Worm (Caenorhabditis elegans) whole organism, mixed stage, embryonic: ENCODE measurements around the gene F12A10.6.

Source experiments
- M03D4.4 ChIP-seq: sonication (generic microtip); optimal IDR thresholded peaks from 2 replicates; lab custom pipeline; 2017; ENCODE audit warnings: mild to moderate bottlenecking, missing genetic modification characterization, missing compliant biosample characterization
- bed-3 ChIP-seq: fragments of 200-800 bp; sonication (Bioruptor generic); optimal IDR thresholded peaks from 3 replicates; lab custom pipeline; 2018; ENCODE audit warnings: mild to moderate bottlenecking, missing genetic modification characterization, moderate library complexity, missing compliant biosample characterization
- blmp-1 ChIP-seq: fragments of 150-350 bp; optimal IDR thresholded peaks from 2 replicates; lab custom pipeline; 2014; ENCODE audit warnings: missing biosample characterization, missing genetic modification characterization
- ceh-39 ChIP-seq: fragments of 150-350 bp; optimal IDR thresholded peaks from 2 replicates; lab custom pipeline; 2014; ENCODE audit warnings: missing biosample characterization, missing genetic modification characterization
- ceh-43 ChIP-seq: fragments of 200-800 bp; sonication (Bioruptor generic); optimal IDR thresholded peaks from 2 replicates; lab custom pipeline; 2018; ENCODE audit warnings: mild to moderate bottlenecking, missing genetic modification characterization, moderate library complexity, missing compliant biosample characterization
- ceh-83 ChIP-seq: fragments of 200-800 bp; sonication (Bioruptor generic); optimal IDR thresholded peaks from 2 replicates; lab custom pipeline; 2018; ENCODE audit warnings: mild to moderate bottlenecking, missing genetic modification characterization, missing compliant biosample characterization
- ces-1 ChIP-seq: fragments of 150-350 bp; optimal IDR thresholded peaks from 2 replicates; lab custom pipeline; 2014; ENCODE audit warnings: missing biosample characterization, missing genetic modification reagents, missing genetic modification characterization
- cnd-1 ChIP-seq: fragments of 200-800 bp; sonication (Bioruptor generic); optimal IDR thresholded peaks from 2 replicates; lab custom pipeline; 2018; ENCODE audit warnings: mild to moderate bottlenecking, missing genetic modification characterization, missing compliant biosample characterization
- drap-1 ChIP-seq: fragments of 200-800 bp; sonication (Bioruptor generic); optimal IDR thresholded peaks from 3 replicates; lab custom pipeline; 2018; ENCODE audit warnings: mild to moderate bottlenecking, missing genetic modification characterization, missing compliant biosample characterization
- elt-1 ChIP-seq: sonication (generic microtip); optimal IDR thresholded peaks from 2 replicates; lab custom pipeline; 2017; ENCODE audit warnings: missing genetic modification characterization, mild to moderate bottlenecking, missing compliant biosample characterization, antibody characterized with exemption, moderate library complexity, borderline replicate concordance; ENCODE audit not compliant: insufficient read depth
- elt-3 ChIP-seq: fragments of 150-350 bp; optimal IDR thresholded peaks from 2 replicates; lab custom pipeline; 2014; ENCODE audit warnings: missing biosample characterization, missing genetic modification characterization
- flh-1 ChIP-seq: fragments of 200-800 bp; sonication (Bioruptor generic); optimal IDR thresholded peaks from 2 replicates; lab custom pipeline; 2018; ENCODE audit warnings: mild to moderate bottlenecking, missing genetic modification characterization, moderate library complexity, missing compliant biosample characterization
- hlh-1 ChIP-seq: fragments of 150-350 bp; optimal IDR thresholded peaks from 2 replicates; lab custom pipeline; 2014; ENCODE audit warnings: missing biosample characterization, missing genetic modification reagents, missing genetic modification characterization
- lin-13 ChIP-seq: fragments of 150-350 bp; optimal IDR thresholded peaks from 2 replicates; lab custom pipeline; 2014; ENCODE audit warnings: missing biosample characterization, missing genetic modification characterization
- lin-32 ChIP-seq: fragments of 200-800 bp; sonication (Bioruptor generic); optimal IDR thresholded peaks from 2 replicates; lab custom pipeline; 2018; ENCODE audit warnings: mild to moderate bottlenecking, missing genetic modification characterization, missing compliant biosample characterization
- lsy-2 ChIP-seq: fragments of 150-350 bp; optimal IDR thresholded peaks from 2 replicates; lab custom pipeline; 2014; ENCODE audit warnings: missing biosample characterization, missing genetic modification characterization
- mab-5 ChIP-seq: fragments of 150-350 bp; optimal IDR thresholded peaks from 2 replicates; lab custom pipeline; 2014; ENCODE audit warnings: missing biosample characterization, missing genetic modification characterization
- mep-1 ChIP-seq: fragments of 150-350 bp; optimal IDR thresholded peaks from 2 replicates; lab custom pipeline; 2017; ENCODE audit warnings: missing biosample characterization, missing genetic modification reagents, missing genetic modification characterization, inconsistent platforms
- mls-2 ChIP-seq: sonication (generic microtip); optimal IDR thresholded peaks from 2 replicates; lab custom pipeline; 2016; ENCODE audit warnings: mild to moderate bottlenecking, missing genetic modification characterization, moderate library complexity, missing compliant biosample characterization
- nhr-12 ChIP-seq: fragments of 150-350 bp; optimal IDR thresholded peaks from 2 replicates; lab custom pipeline; 2014; ENCODE audit warnings: missing biosample characterization, missing genetic modification characterization
- nhr-2 ChIP-seq: fragments of 150-350 bp; optimal IDR thresholded peaks from 2 replicates; lab custom pipeline; 2014; ENCODE audit warnings: missing biosample characterization, missing genetic modification characterization
- nhr-237 ChIP-seq: fragments of 150-350 bp; optimal IDR thresholded peaks from 2 replicates; lab custom pipeline; 2014; ENCODE audit warnings: missing biosample characterization, missing genetic modification characterization
- nhr-28 ChIP-seq: fragments of 150-350 bp; optimal IDR thresholded peaks from 2 replicates; lab custom pipeline; 2014; ENCODE audit warnings: missing biosample characterization, missing genetic modification characterization
- nhr-76 ChIP-seq: sonication (generic microtip); optimal IDR thresholded peaks from 2 replicates; lab custom pipeline; 2017; ENCODE audit warnings: missing biosample characterization, missing genetic modification characterization
- sem-2 ChIP-seq: fragments of 200-800 bp; sonication (Bioruptor generic); optimal IDR thresholded peaks from 2 replicates; lab custom pipeline; 2018; ENCODE audit warnings: mild to moderate bottlenecking, missing genetic modification characterization, missing compliant biosample characterization
- snpc-4 ChIP-seq: fragments of 150-350 bp; optimal IDR thresholded peaks from 2 replicates; lab custom pipeline; 2014; ENCODE audit warnings: missing biosample characterization, missing genetic modification characterization
- sptf-1 ChIP-seq: sonication (generic microtip); optimal IDR thresholded peaks from 2 replicates; lab custom pipeline; 2017; ENCODE audit warnings: mild to moderate bottlenecking, missing genetic modification characterization, moderate library complexity, missing compliant biosample characterization
- tbx-8 ChIP-seq: fragments of 200-800 bp; sonication (Bioruptor generic); optimal IDR thresholded peaks from 2 replicates; lab custom pipeline; 2018; ENCODE audit warnings: mild to moderate bottlenecking, missing genetic modification characterization, moderate library complexity, missing compliant biosample characterization
- unc-120 ChIP-seq: sonication (generic microtip); optimal IDR thresholded peaks from 2 replicates; lab custom pipeline; 2017; ENCODE audit warnings: missing genetic modification characterization, missing compliant biosample characterization; ENCODE audit not compliant: poor library complexity, severe bottlenecking
- unc-39 ChIP-seq: fragments of 150-350 bp; optimal IDR thresholded peaks from 2 replicates; lab custom pipeline; 2014; ENCODE audit warnings: missing biosample characterization, missing genetic modification characterization
- unc-62 ChIP-seq: fragments of 150-350 bp; optimal IDR thresholded peaks from 2 replicates; lab custom pipeline; 2014; ENCODE audit warnings: missing biosample characterization, missing genetic modification reagents, missing genetic modification characterization
- zip-8 ChIP-seq: fragments of 150-350 bp; optimal IDR thresholded peaks from 2 replicates; lab custom pipeline; 2014; ENCODE audit warnings: missing biosample characterization, missing genetic modification characterization
- ztf-11 ChIP-seq: fragments of 150-350 bp; optimal IDR thresholded peaks from 2 replicates; lab custom pipeline; 2014; ENCODE audit warnings: missing biosample characterization, missing genetic modification characterization

F12A10.6 gene

DNA sequence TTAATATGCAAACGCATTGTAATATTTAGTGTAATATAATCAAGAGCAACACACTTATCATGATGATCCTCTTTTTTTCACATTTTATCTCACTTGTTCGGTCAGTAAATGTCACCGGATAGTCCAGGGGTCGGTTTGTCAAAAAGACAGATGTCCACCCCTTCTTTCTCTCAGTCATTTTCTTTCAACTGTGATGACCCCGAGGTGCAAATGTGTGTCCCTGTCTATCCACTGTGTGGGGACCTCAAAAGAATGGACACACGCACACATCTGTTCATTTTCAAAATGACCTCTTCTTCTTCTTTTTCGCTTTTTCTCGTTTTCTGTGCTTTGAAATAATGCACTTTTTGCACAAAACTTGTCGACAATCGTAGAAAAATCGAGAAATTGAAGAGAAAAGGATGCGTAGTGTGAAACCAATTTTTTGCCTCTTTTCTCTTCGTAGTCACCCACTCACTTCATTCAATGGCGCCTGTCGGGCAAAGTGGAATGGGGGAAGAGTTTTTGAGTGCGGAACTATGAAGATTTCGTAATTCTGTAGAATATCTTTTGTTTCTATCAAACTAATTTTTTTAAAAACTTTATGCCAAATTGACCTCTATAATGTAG, 30.5 kb downstream of the F12A10.6 start:
- TF ChIP-seq lsy-2 (tag; lab: Kevin White, UChicago): no peak
- TF ChIP-seq drap-1 (GFP tag; lab: Kevin White, UChicago): no peak
- no peak for TF ChIP-seq sptf-1 (tag; lab: Kevin White, UChicago)
- no peak for TF ChIP-seq bed-3 (GFP tag; lab: Kevin White, UChicago)
- TF ChIP-seq nhr-2 (tag; lab: Kevin White, UChicago): peak; percentile 98
- TF ChIP-seq ztf-11 (tag; lab: Kevin White, UChicago): no peak
- TF ChIP-seq mls-2 (tag; lab: Kevin White, UChicago): no peak
- TF ChIP-seq ces-1: no peak
- TF ChIP-seq cnd-1: peak; percentile 41
- no peak for TF ChIP-seq ceh-83 (GFP tag; lab: Kevin White, UChicago)
- no peak for TF ChIP-seq nhr-76
- no peak for TF ChIP-seq M03D4.4
- TF ChIP-seq hlh-1 (tag; lab: Kevin White, UChicago): peak; percentile 47
- peak; percentile 24 for TF ChIP-seq lin-32 (GFP tag; lab: Kevin White, UChicago)

- TF ChIP-seq nhr-237 (tag; lab: Kevin White, UChicago) (no peak), mab-5 (tag; lab: Kevin White, UChicago) (no peak), ceh-39 (tag; lab: Kevin White, UChicago) (no peak), M03D4.4 (no peak), nhr-12 (tag; lab: Kevin White, UChicago) (no peak), unc-62 (GFP tag; lab: Kevin White, UChicago) (peak; percentile 14), lin-13 (tag; lab: Kevin White, UChicago) (no peak), flh-1 (no peak), ces-1 (peak; percentile 74), mls-2 (tag; lab: Kevin White, UChicago) (peak; percentile 46), mep-1 (tag; lab: Kevin White, UChicago) (peak; percentile 37), snpc-4 (tag; lab: Kevin White, UChicago) (no peak), unc-120 (tag; lab: Kevin White, UChicago) (no peak), nhr-76 (no peak), ztf-11 (tag; lab: Kevin White, UChicago) (no peak), tbx-8 (GFP tag; lab: Kevin White, UChicago) (no peak), elt-1 (tag; lab: Kevin White, UChicago) (no peak), sem-2 (no peak), ceh-83 (GFP tag; lab: Kevin White, UChicago) (no peak), drap-1 (GFP tag; lab: Kevin White, UChicago) (no peak), cnd-1 (no peak), blmp-1 (tag; lab: Kevin White, UChicago) (no peak), zip-8 (no peak), nhr-2 (tag; lab: Kevin White, UChicago) (no peak), unc-39 (tag; lab: Kevin White, UChicago) (no peak)
Observed at ce11 chrII:5460911-5461310, 33.4 kb downstream of the F12A10.6 start.

DNA sequence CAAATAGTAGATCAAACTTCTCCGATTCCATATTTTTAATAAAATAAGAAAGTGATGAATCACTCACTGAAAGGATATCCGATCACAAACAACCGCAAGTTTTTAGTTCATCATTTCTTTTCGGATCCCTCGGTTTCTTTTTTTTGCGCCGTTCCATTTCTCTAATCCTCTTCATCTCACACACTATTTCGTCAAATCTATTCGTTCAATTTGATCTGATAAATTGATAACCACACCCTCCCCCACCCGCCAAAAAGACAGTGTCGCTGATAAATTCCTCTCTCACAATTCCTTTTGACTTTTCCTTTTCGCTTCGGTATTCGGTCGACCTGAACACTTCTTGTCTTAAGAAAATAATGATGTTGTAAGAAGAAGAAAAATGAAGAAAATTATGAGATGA, 34.8 kb downstream of the F12A10.6 start:
- TF ChIP-seq elt-3 (tag; lab: Kevin White, UChicago) (no peak), unc-62 (GFP tag; lab: Kevin White, UChicago) (no peak), mab-5 (tag; lab: Kevin White, UChicago) (no peak), ces-1 (no peak), lin-32 (GFP tag; lab: Kevin White, UChicago) (no peak), blmp-1 (tag; lab: Kevin White, UChicago) (no peak), sem-2 (no peak), nhr-28 (tag; lab: Kevin White, UChicago) (no peak), mls-2 (tag; lab: Kevin White, UChicago) (no peak), ceh-39 (tag; lab: Kevin White, UChicago) (no peak), unc-120 (tag; lab: Kevin White, UChicago) (no peak), tbx-8 (GFP tag; lab: Kevin White, UChicago) (no peak), flh-1 (no peak), ceh-43 (GFP tag; lab: Kevin White, UChicago) (no peak), cnd-1 (no peak)
